Fruit fly (Drosophila melanogaster) whole organism, wandering third instar larva: ENCODE results near the gene CG45067.
A peak's percentile ranks its signal among the peaks of the same experiment; 100 is the strongest.

Experiments used
- Abd-B ChIP-seq: fragments of >200 bp; optimal IDR thresholded peaks from 2 replicates; lab custom pipeline; 2017; ENCODE audit warnings: missing biosample characterization, missing genetic modification characterization
- CrebA ChIP-seq: fragments of 200-800 bp; sonication (Bioruptor generic); optimal IDR thresholded peaks from 2 replicates; lab custom pipeline; 2016; ENCODE audit warnings: missing biosample characterization, mild to moderate bottlenecking, missing genetic modification characterization, borderline replicate concordance
- Dfd ChIP-seq: fragments of >200 bp; optimal IDR thresholded peaks from 2 replicates; lab custom pipeline; 2017; ENCODE audit warnings: missing biosample characterization, missing genetic modification characterization
- OdsH ChIP-seq: fragments of 200-800 bp; sonication (Bioruptor generic); optimal IDR thresholded peaks from 2 replicates; lab custom pipeline; 2016; ENCODE audit warnings: missing biosample characterization, mild to moderate bottlenecking, missing genetic modification characterization
- Sp1 ChIP-seq: fragments of 200-800 bp; sonication (Bioruptor generic); optimal IDR thresholded peaks from 3 replicates; lab custom pipeline; 2019; ENCODE audit warnings: missing biosample characterization, mild to moderate bottlenecking, missing genetic modification characterization, moderate library complexity
- h ChIP-seq: fragments of 200-800 bp; sonication (Bioruptor generic); optimal IDR thresholded peaks from 3 replicates; lab custom pipeline; 2016; ENCODE audit warnings: missing biosample characterization, mild to moderate bottlenecking, missing genetic modification characterization
- pan ChIP-seq: fragments of >200 bp; optimal IDR thresholded peaks from 2 replicates; lab custom pipeline; 2017
- psq ChIP-seq: fragments of 200-800 bp; sonication (Bioruptor generic); optimal IDR thresholded peaks from 3 replicates; lab custom pipeline; 2017; ENCODE audit warnings: missing biosample characterization, mild to moderate bottlenecking, missing genetic modification characterization, moderate library complexity
- rgr ChIP-seq: fragments of 200-800 bp; sonication (Bioruptor generic); optimal IDR thresholded peaks from 3 replicates; lab custom pipeline; 2016; ENCODE audit warnings: missing biosample characterization, mild to moderate bottlenecking, missing genetic modification characterization

DNA sequence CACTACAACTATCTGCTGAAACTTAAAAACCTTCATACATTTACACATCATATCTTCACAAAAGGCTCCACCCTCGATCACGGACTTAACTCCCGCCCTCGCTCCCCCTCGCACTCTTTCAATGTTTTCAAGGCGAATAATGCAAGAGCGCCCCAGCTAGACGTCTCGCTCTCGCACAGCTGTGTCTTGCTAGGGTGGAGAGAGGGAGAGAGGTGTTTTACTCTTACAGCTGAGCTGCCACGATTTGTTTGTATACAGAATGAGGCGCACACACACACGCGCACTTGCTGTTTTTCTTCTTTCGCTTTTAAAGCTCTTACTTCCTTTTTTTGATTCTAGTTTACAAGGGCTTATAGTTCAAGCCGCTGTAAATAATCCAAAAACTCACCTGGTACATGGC lies 44.5 kb downstream of the CG45067 start:
- TF ChIP-seq CrebA (GFP tag; lab: Kevin White, UChicago) (peak; percentile 12), Dfd (GFP tag; lab: Kevin White, UChicago) (no peak), Abd-B (GFP tag; lab: Kevin White, UChicago) (no peak), pan (lab: Kevin White, UChicago) (no peak), h (GFP tag; lab: Kevin White, UChicago) (no peak), rgr (GFP tag; lab: Kevin White, UChicago) (no peak), Sp1 (GFP tag; lab: Kevin White, UChicago) (no peak), psq (GFP tag; lab: Kevin White, UChicago) (no peak), OdsH (GFP tag; lab: Kevin White, UChicago) (no peak)
